6 worm cellular contexts compared by ENCODE assay signal in genomic region chrIV:13093677-13094076, ce11.
A peak's percentile ranks its signal among the peaks of the same experiment; 100 is the strongest.
TF ChIP-seq lines count a peak whose summit lies in the region.

TSS of gene prcc-1 (minus strand) at chrIV:13093795.
TSS of gene C39E9.12 (plus strand) at chrIV:13094007.

TF ChIP-seq in whole organism, L1 larva, 84 proteins besides CTCF, POLR2A, EP300 and RAD21 (continued from another document and continues in another):
- TF ChIP-seq C16A3.4 (tag; optimal IDR thresholded peaks at IDR 0.05; lab: Kevin White, UChicago): peak; percentile 85
- TF ChIP-seq unc-98 (GFP tag; IDR thresholded peaks at IDR 0.05; lab: Robert Waterston, UW): no peak
- no peak for TF ChIP-seq alr-1 (tag; optimal IDR thresholded peaks at IDR 0.05; lab: Kevin White, UChicago; ENCODE audit: borderline replicate concordance)
- TF ChIP-seq lin-15B (tag; optimal IDR thresholded peaks at IDR 0.05; lab: Kevin White, UChicago): peak; percentile 84
- TF ChIP-seq lin-35 (GFP tag; optimal IDR thresholded peaks at IDR 0.05; lab: Kevin White, UChicago): peak; percentile 92 to 97
- TF ChIP-seq nhr-237 (tag; optimal IDR thresholded peaks at IDR 0.05; lab: Kevin White, UChicago): no peak
- no peak for TF ChIP-seq ama-1 (optimal IDR thresholded peaks at IDR 0.05; lab: Kevin White, UChicago)
- no peak for TF ChIP-seq aly-2 (tag; optimal IDR thresholded peaks at IDR 0.05; lab: Kevin White, UChicago)
- peak; percentile 93 to 94 for TF ChIP-seq efl-1 (optimal IDR thresholded peaks at IDR 0.05; lab: Kevin White, UChicago)
- peak; percentile 92 to 99 for TF ChIP-seq efl-1 (GFP tag; optimal IDR thresholded peaks at IDR 0.05 in 1 of 2; lab: Kevin White, UChicago)
- no peak for TF ChIP-seq tlp-1 (tag; optimal IDR thresholded peaks at IDR 0.05; lab: Kevin White, UChicago)
- no peak for TF ChIP-seq mef-2 (tag; optimal IDR thresholded peaks at IDR 0.05; lab: Kevin White, UChicago)
- TF ChIP-seq ceh-90 (tag; optimal IDR thresholded peaks at IDR 0.05; lab: Kevin White, UChicago): no peak
- TF ChIP-seq nhr-85 (tag; lab: Kevin White, UChicago): peak; percentile 46
- no peak for TF ChIP-seq ztf-4 (tag; optimal IDR thresholded peaks at IDR 0.05; lab: Kevin White, UChicago)
- no peak for TF ChIP-seq pqm-1 (tag; optimal IDR thresholded peaks at IDR 0.05; lab: Kevin White, UChicago)
- TF ChIP-seq dpl-1 (GFP tag; optimal IDR thresholded peaks at IDR 0.05; lab: Kevin White, UChicago): peak; percentile 88 to 95 (median 92)
- no peak for TF ChIP-seq Y116A8C.19 (tag; optimal IDR thresholded peaks at IDR 0.05; lab: Kevin White, UChicago; ENCODE audit: borderline replicate concordance)
- peak; percentile 14 for TF ChIP-seq C04F5.9 (tag; optimal IDR thresholded peaks at IDR 0.05; lab: Kevin White, UChicago)
- peak; percentile 62 for TF ChIP-seq swsn-7 (tag; optimal IDR thresholded peaks at IDR 0.05; lab: Kevin White, UChicago)
- TF ChIP-seq irx-1 (tag; optimal IDR thresholded peaks at IDR 0.05; lab: Kevin White, UChicago): no peak
- TF ChIP-seq nhr-12 (tag; optimal IDR thresholded peaks at IDR 0.05; lab: Kevin White, UChicago): no peak

TF ChIP-seq in whole organism, L2 larva, 48 proteins besides CTCF, POLR2A, EP300 and RAD21 (continued from another document):
- TF ChIP-seq nhr-129 (tag; optimal IDR thresholded peaks at IDR 0.05; lab: Kevin White, UChicago) (peak; percentile 96), lsy-2 (tag; optimal IDR thresholded peaks at IDR 0.05; lab: Kevin White, UChicago) (peak; percentile 31 to 86), nhr-10 (tag; optimal IDR thresholded peaks at IDR 0.05; lab: Kevin White, UChicago) (no peak), unc-55 (GFP tag; optimal IDR thresholded peaks at IDR 0.05; lab: Kevin White, UChicago) (peak; percentile 94), dmd-4 (tag; optimal IDR thresholded peaks at IDR 0.05; lab: Kevin White, UChicago) (no peak), peb-1 (tag; optimal IDR thresholded peaks at IDR 0.05; lab: Kevin White, UChicago) (no peak), fos-1 (tag; optimal IDR thresholded peaks at IDR 0.05; lab: Kevin White, UChicago) (peak; percentile 32), egl-27 (tag; optimal IDR thresholded peaks at IDR 0.05; lab: Kevin White, UChicago) (peak; percentile 6), aly-2 (tag; optimal IDR thresholded peaks at IDR 0.05; lab: Kevin White, UChicago) (no peak), sma-3 (GFP tag; optimal IDR thresholded peaks at IDR 0.05; lab: Kevin White, UChicago) (peak; percentile 47), snpc-4 (tag; optimal IDR thresholded peaks at IDR 0.05; lab: Kevin White, UChicago) (peak; percentile 44), nhr-11 (tag; optimal IDR thresholded peaks at IDR 0.05; lab: Kevin White, UChicago) (no peak), sem-4 (tag; optimal IDR thresholded peaks at IDR 0.05; lab: Kevin White, UChicago) (no peak)

TF ChIP-seq in whole organism, L3 larva, 47 proteins besides CTCF, POLR2A, EP300 and RAD21 (continued from another document):
- TF ChIP-seq snpc-4 (tag; optimal IDR thresholded peaks at IDR 0.05; lab: Kevin White, UChicago): peak; percentile 50
- peak; percentile 25 for TF ChIP-seq nhr-43 (tag; optimal IDR thresholded peaks at IDR 0.05; lab: Kevin White, UChicago; ENCODE audit: poor library complexity, severe bottlenecking)
- TF ChIP-seq R02D3.7 (tag; optimal IDR thresholded peaks at IDR 0.05; lab: Kevin White, UChicago): peak; percentile 16
- no peak for TF ChIP-seq lsy-12 (tag; optimal IDR thresholded peaks at IDR 0.05; lab: Kevin White, UChicago)
- TF ChIP-seq egl-27 (tag; optimal IDR thresholded peaks at IDR 0.05; lab: Kevin White, UChicago): no peak
- no peak for TF ChIP-seq ceh-16 (tag; optimal IDR thresholded peaks at IDR 0.05; lab: Kevin White, UChicago)
- TF ChIP-seq fos-1 (tag; optimal IDR thresholded peaks at IDR 0.05; lab: Kevin White, UChicago): no peak
- TF ChIP-seq ztf-4 (tag; optimal IDR thresholded peaks at IDR 0.05; lab: Kevin White, UChicago): no peak
- TF ChIP-seq lin-39 (tag; optimal IDR thresholded peaks at IDR 0.05; lab: Kevin White, UChicago): peak; percentile 45
- TF ChIP-seq nfya-1 (tag; optimal IDR thresholded peaks at IDR 0.05; lab: Kevin White, UChicago; ENCODE audit: insufficient read depth): no peak
- no peak for TF ChIP-seq nhr-237 (tag; optimal IDR thresholded peaks at IDR 0.05; lab: Kevin White, UChicago)
- no peak for TF ChIP-seq nhr-28 (tag; optimal IDR thresholded peaks at IDR 0.05; lab: Kevin White, UChicago)
- no peak for TF ChIP-seq mdl-1 (tag; optimal IDR thresholded peaks at IDR 0.05; lab: Kevin White, UChicago)

TF ChIP-seq in whole organism, L4 larva, 104 proteins besides CTCF, POLR2A, EP300 and RAD21 (continued from another document and continues in another):
- TF ChIP-seq nhr-77 (tag; optimal IDR thresholded peaks at IDR 0.05; lab: Kevin White, UChicago) (peak; percentile 19), mxl-3 (GFP tag; optimal IDR thresholded peaks at IDR 0.05; lab: Kevin White, UChicago) (no peak), lin-15B (tag; optimal IDR thresholded peaks at IDR 0.05; lab: Kevin White, UChicago) (no peak), ama-1 (optimal IDR thresholded peaks at IDR 0.05; lab: Kevin White, UChicago) (peak; percentile 4), daf-16 (GFP tag; optimal IDR thresholded peaks at IDR 0.05; lab: Kevin White, UChicago) (no peak), daf-16 (tag; optimal IDR thresholded peaks at IDR 0.05; lab: Kevin White, UChicago) (peak; percentile 70), nhr-10 (tag; optimal IDR thresholded peaks at IDR 0.05; lab: Kevin White, UChicago) (no peak), snpc-4 (tag; optimal IDR thresholded peaks at IDR 0.05; lab: Kevin White, UChicago) (no peak), ztf-7 (tag; optimal IDR thresholded peaks at IDR 0.05; lab: Kevin White, UChicago) (no peak), ceh-28 (tag; optimal IDR thresholded peaks at IDR 0.05; lab: Kevin White, UChicago) (no peak), lin-38 (GFP tag; IDR thresholded peaks at IDR 0.05; lab: Robert Waterston, UW) (peak; percentile 94), tag-97 (GFP tag; IDR thresholded peaks at IDR 0.05; lab: Robert Waterston, UW) (no peak), nhr-6 (tag; optimal IDR thresholded peaks at IDR 0.05; lab: Kevin White, UChicago) (peak; percentile 76), F10B5.3 (tag; optimal IDR thresholded peaks at IDR 0.05; lab: Kevin White, UChicago) (no peak), madf-9 (GFP tag; conservative IDR thresholded peaks at IDR 0.05; lab: Robert Waterston, UW) (no peak), mep-1 (tag; optimal IDR thresholded peaks at IDR 0.05; lab: Kevin White, UChicago) (no peak), jun-1 (tag; optimal IDR thresholded peaks at IDR 0.05; lab: Kevin White, UChicago) (no peak), lir-3 (tag; optimal IDR thresholded peaks at IDR 0.05; lab: Kevin White, UChicago) (no peak), fos-1 (tag; optimal IDR thresholded peaks at IDR 0.05; lab: Kevin White, UChicago) (no peak), hmg-1.1 (GFP tag; IDR thresholded peaks at IDR 0.05; lab: Robert Waterston, UW) (no peak), unc-39 (tag; optimal IDR thresholded peaks at IDR 0.05; lab: Kevin White, UChicago) (no peak), snpc-1.2 (GFP tag; IDR thresholded peaks at IDR 0.05; lab: Robert Waterston, UW) (no peak), unc-130 (GFP tag; optimal IDR thresholded peaks at IDR 0.05; lab: Kevin White, UChicago) (peak; percentile 80), egl-27 (tag; optimal IDR thresholded peaks at IDR 0.05; lab: Kevin White, UChicago) (no peak), D1046.2 (GFP tag; IDR thresholded peaks at IDR 0.05; lab: Robert Waterston, UW) (no peak), F49E8.2 (tag; optimal IDR thresholded peaks at IDR 0.05; lab: Kevin White, UChicago; ENCODE audit: borderline replicate concordance) (no peak), lim-7 (GFP tag; IDR thresholded peaks at IDR 0.05; lab: Robert Waterston, UW) (no peak), ceh-32 (tag; optimal IDR thresholded peaks at IDR 0.05; lab: Kevin White, UChicago; ENCODE audit: poor library complexity) (no peak), mxl-2 (GFP tag; conservative IDR thresholded peaks at IDR 0.05; lab: Robert Waterston, UW) (no peak), ctbp-1 (GFP tag; IDR thresholded peaks at IDR 0.05; lab: Robert Waterston, UW) (no peak), daf-8 (GFP tag; IDR thresholded peaks at IDR 0.05; lab: Robert Waterston, UW) (no peak), ZK337.2 (GFP tag; IDR thresholded peaks at IDR 0.05; lab: Robert Waterston, UW) (no peak)

TF ChIP-seq in whole organism, late embryonic, 69 proteins besides CTCF, POLR2A, EP300 and RAD21 (continued from another document):
- TF ChIP-seq elt-4 (tag; optimal IDR thresholded peaks at IDR 0.05; lab: Kevin White, UChicago) (no peak), ets-4 (tag; optimal IDR thresholded peaks at IDR 0.05; lab: Kevin White, UChicago) (no peak), ceh-2 (tag; optimal IDR thresholded peaks at IDR 0.05; lab: Kevin White, UChicago) (no peak), rnt-1 (tag; optimal IDR thresholded peaks at IDR 0.05; lab: Kevin White, UChicago) (no peak)

TF ChIP-seq in whole organism, young adult, 124 proteins besides CTCF, POLR2A, EP300 and RAD21 (continued from another document and continues in another):
- TF ChIP-seq ceh-79 (tag; optimal IDR thresholded peaks at IDR 0.05; lab: Kevin White, UChicago): no peak
- TF ChIP-seq nfya-2 (GFP tag; IDR thresholded peaks at IDR 0.05; lab: Robert Waterston, UW): no peak
- no peak for TF ChIP-seq unc-62 (GFP tag; optimal IDR thresholded peaks at IDR 0.05; lab: Kevin White, UChicago)
- no peak for TF ChIP-seq attf-6 (GFP tag; IDR thresholded peaks at IDR 0.05; lab: Robert Waterston, UW)
- no peak for TF ChIP-seq Y67H2A.10 (GFP tag; conservative IDR thresholded peaks at IDR 0.05; lab: Robert Waterston, UW)
- peak in 2 of 3 experiments; percentile 1 to 86 for TF ChIP-seq lin-35 (GFP tag; optimal IDR thresholded peaks at IDR 0.05; lab: Kevin White, UChicago)
- peak; percentile 1 for TF ChIP-seq him-1 (tag; optimal IDR thresholded peaks at IDR 0.05; lab: Kevin White, UChicago)
- no peak for TF ChIP-seq nhr-27 (tag; optimal IDR thresholded peaks at IDR 0.05; lab: Kevin White, UChicago)
- TF ChIP-seq hlh-26 (GFP tag; conservative IDR thresholded peaks at IDR 0.05; lab: Robert Waterston, UW): no peak
- TF ChIP-seq snpc-1.3 (tag; optimal IDR thresholded peaks at IDR 0.05; lab: Kevin White, UChicago; ENCODE audit: insufficient read depth): peak; percentile 3
- no peak for TF ChIP-seq K11D2.4 (GFP tag; IDR thresholded peaks at IDR 0.05; lab: Robert Waterston, UW)
- peak; percentile 29; the same call in 1 of the 2 replicates for TF ChIP-seq pbrm-1 (GFP tag; IDR thresholded peaks at IDR 0.05; lab: Robert Waterston, UW)
- no peak for TF ChIP-seq T26A5.8 (tag; optimal IDR thresholded peaks at IDR 0.05; lab: Kevin White, UChicago)
- TF ChIP-seq hrde-1 (tag; optimal IDR thresholded peaks at IDR 0.05; lab: Kevin White, UChicago; ENCODE audit: borderline replicate concordance): no peak
- no peak for TF ChIP-seq gei-17 (GFP tag; optimal IDR thresholded peaks at IDR 0.05; lab: Kevin White, UChicago)
- TF ChIP-seq snpc-3.4 (tag; optimal IDR thresholded peaks at IDR 0.05; lab: Kevin White, UChicago): peak; percentile 82
- TF ChIP-seq rec-8 (tag; optimal IDR thresholded peaks at IDR 0.05; lab: Kevin White, UChicago): no peak
- TF ChIP-seq F37B4.10 (GFP tag; IDR thresholded peaks at IDR 0.05; lab: Robert Waterston, UW): no peak
- peak; percentile 88 for TF ChIP-seq mcd-1 (GFP tag; IDR thresholded peaks at IDR 0.05; lab: Robert Waterston, UW)
- no peak for TF ChIP-seq F52B5.7 (tag; optimal IDR thresholded peaks at IDR 0.05; lab: Kevin White, UChicago)
- no peak for TF ChIP-seq nhr-80 (tag; optimal IDR thresholded peaks at IDR 0.05; lab: Kevin White, UChicago)
- TF ChIP-seq aptf-2 (GFP tag; conservative IDR thresholded peaks at IDR 0.05; lab: Robert Waterston, UW): no peak
- no peak for TF ChIP-seq nhr-90 (tag; optimal IDR thresholded peaks at IDR 0.05; lab: Kevin White, UChicago)
- peak; percentile 89 for TF ChIP-seq D2030.7 (GFP tag; IDR thresholded peaks at IDR 0.05; lab: Robert Waterston, UW)
- no peak for TF ChIP-seq somi-1 (GFP tag; optimal IDR thresholded peaks at IDR 0.05; lab: Kevin White, UChicago)
- TF ChIP-seq lin-54 (GFP tag; optimal IDR thresholded peaks at IDR 0.05; lab: Kevin White, UChicago): peak; percentile 82
- TF ChIP-seq B0019.2 (GFP tag; conservative IDR thresholded peaks at IDR 0.05; lab: Robert Waterston, UW): peak; percentile 69
- peak; percentile 91 for TF ChIP-seq dpl-1 (GFP tag; optimal IDR thresholded peaks at IDR 0.05; lab: Kevin White, UChicago)
- no peak for TF ChIP-seq pha-4 (tag; optimal IDR thresholded peaks at IDR 0.05; lab: Kevin White, UChicago)
- TF ChIP-seq ZK185.1 (tag; optimal IDR thresholded peaks at IDR 0.05; lab: Kevin White, UChicago; ENCODE audit: poor library complexity, severe bottlenecking): no peak
- TF ChIP-seq ceh-91 (GFP tag; IDR thresholded peaks at IDR 0.05; lab: Robert Waterston, UW): peak; percentile 82
- no peak for TF ChIP-seq egrh-3 (GFP tag; IDR thresholded peaks at IDR 0.05; lab: Robert Waterston, UW)
- no peak for TF ChIP-seq ceh-58 (GFP tag; IDR thresholded peaks at IDR 0.05; lab: Robert Waterston, UW)
- no peak for TF ChIP-seq C17E4.6 (GFP tag; IDR thresholded peaks at IDR 0.05; lab: Robert Waterston, UW)
- TF ChIP-seq F22D6.2 (tag; optimal IDR thresholded peaks at IDR 0.05; lab: Kevin White, UChicago): no peak
- TF ChIP-seq madf-6 (GFP tag; IDR thresholded peaks at IDR 0.05; lab: Robert Waterston, UW): peak; percentile 95
- TF ChIP-seq sptf-2 (GFP tag; optimal IDR thresholded peaks at IDR 0.05; lab: Kevin White, UChicago): no peak
- no peak for TF ChIP-seq F55B11.4 (tag; optimal IDR thresholded peaks at IDR 0.05; lab: Kevin White, UChicago; ENCODE audit: borderline replicate concordance, insufficient read depth)
- no peak for TF ChIP-seq ztf-6 (GFP tag; IDR thresholded peaks at IDR 0.05; lab: Robert Waterston, UW)
- TF ChIP-seq zfh-2 (GFP tag; conservative IDR thresholded peaks at IDR 0.05; lab: Robert Waterston, UW): no peak
- TF ChIP-seq attf-3 (GFP tag; conservative IDR thresholded peaks at IDR 0.05; lab: Robert Waterston, UW): peak; percentile 49; the same call in 1 of the 2 replicates
- TF ChIP-seq unc-130 (GFP tag; optimal IDR thresholded peaks at IDR 0.05; lab: Kevin White, UChicago): peak; percentile 69
- no peak for TF ChIP-seq dpff-1 (tag; optimal IDR thresholded peaks at IDR 0.05; lab: Kevin White, UChicago)
- peak; percentile 61 for TF ChIP-seq F23B12.7 (tag; optimal IDR thresholded peaks at IDR 0.05; lab: Kevin White, UChicago; ENCODE audit: insufficient read depth)
- TF ChIP-seq lsl-1 (GFP tag; optimal IDR thresholded peaks at IDR 0.05; lab: Kevin White, UChicago): peak; percentile 74
- peak; percentile 80 for TF ChIP-seq xnd-1 (tag; optimal IDR thresholded peaks at IDR 0.05; lab: Kevin White, UChicago)
- no peak for TF ChIP-seq atf-7 (tag; optimal IDR thresholded peaks at IDR 0.05; lab: Kevin White, UChicago)
- TF ChIP-seq B0261.1 (tag; optimal IDR thresholded peaks at IDR 0.05; lab: Kevin White, UChicago): no peak
- no peak for TF ChIP-seq C06A6.2 (GFP tag; conservative IDR thresholded peaks at IDR 0.05; lab: Robert Waterston, UW)
- TF ChIP-seq nfya-1 (tag; optimal IDR thresholded peaks at IDR 0.05; lab: Kevin White, UChicago; ENCODE audit: borderline replicate concordance, insufficient read depth): no peak
- peak; percentile 47 for TF ChIP-seq tbp1 (GFP tag; optimal IDR thresholded peaks at IDR 0.05; lab: Kevin White, UChicago)
- no peak for TF ChIP-seq ztf-3 (GFP tag; optimal IDR thresholded peaks at IDR 0.05; lab: Kevin White, UChicago)
- TF ChIP-seq lag-1 (GFP tag; IDR thresholded peaks at IDR 0.05; lab: Robert Waterston, UW): no peak
- TF ChIP-seq lin-40 (tag; optimal IDR thresholded peaks at IDR 0.05; lab: Kevin White, UChicago): no peak
- no peak for TF ChIP-seq hmg-20 (GFP tag; IDR thresholded peaks at IDR 0.05; lab: Robert Waterston, UW)
- peak; percentile 98 for TF ChIP-seq efl-1 (GFP tag; optimal IDR thresholded peaks at IDR 0.05; lab: Kevin White, UChicago)
- TF ChIP-seq hsf-1 (GFP tag; IDR thresholded peaks at IDR 0.05; lab: Robert Waterston, UW): no peak; the same call in 1 of the 2 replicates
- no peak for TF ChIP-seq ztf-28 (GFP tag; IDR thresholded peaks at IDR 0.05; lab: Robert Waterston, UW)
- TF ChIP-seq snpc-1.1 (tag; optimal IDR thresholded peaks at IDR 0.05; lab: Kevin White, UChicago; ENCODE audit: insufficient read depth): peak; percentile 58
- no peak for TF ChIP-seq egl-18 (GFP tag; IDR thresholded peaks at IDR 0.05; lab: Robert Waterston, UW)
